Fruit fly (Drosophila melanogaster): ENCODE results near the gene CG32270.

Gene CG32270

DNA sequence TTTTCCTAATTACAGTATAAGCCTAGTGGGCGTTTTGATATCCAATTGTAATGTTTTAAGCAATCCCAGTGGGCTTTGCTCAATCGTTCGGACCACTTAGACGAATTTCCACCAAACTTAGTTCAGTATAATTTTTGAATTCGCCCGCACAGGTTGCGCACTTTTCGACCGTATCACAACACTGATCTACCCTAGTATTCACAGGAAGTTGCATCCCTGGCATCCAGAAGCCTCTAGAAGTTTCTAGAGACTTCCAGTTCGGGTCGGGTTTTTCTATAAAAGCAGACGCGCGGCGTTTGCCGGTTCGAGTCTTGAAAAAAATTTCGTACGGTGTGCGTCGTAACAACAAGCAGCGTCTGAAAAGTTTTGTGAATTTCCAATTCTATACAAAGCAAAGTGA lies 15.9 kb downstream of the CG32270 start, which contains the start of gene Hsp83 (continued):
- TF ChIP-seq Aef1 (GFP tag; IDR thresholded peaks at IDR 0.05): peak; percentile 65
- peak; percentile 57; the same call in 2 of the 3 replicates for TF ChIP-seq Opbp (GFP tag; IDR thresholded peaks at IDR 0.05; ENCODE audit: partially characterized antibody)
- TF ChIP-seq ttk (GFP tag; IDR thresholded peaks at IDR 0.05): peak; percentile 89
- peak; percentile 84 for TF ChIP-seq CG6654 (GFP tag; optimal IDR thresholded peaks at IDR 0.05)
- no peak for TF ChIP-seq hkb (optimal IDR thresholded peaks at IDR 0.05)
- peak; percentile 96 for TF ChIP-seq hkb (GFP tag; IDR thresholded peaks at IDR 0.05)
- peak; percentile 92 for TF ChIP-seq ranshi (GFP tag; IDR thresholded peaks at IDR 0.05)
- TF ChIP-seq CG7839 (tag; optimal IDR thresholded peaks at IDR 0.05): peak; percentile 91
- peak; percentile 94 for TF ChIP-seq btn (GFP tag; optimal IDR thresholded peaks at IDR 0.05)
- peak; percentile 97 for TF ChIP-seq kah (GFP tag; optimal IDR thresholded peaks at IDR 0.05)
- peak; percentile 80 for TF ChIP-seq Spps (tag; optimal IDR thresholded peaks at IDR 0.05)
- peak; percentile 94 for TF ChIP-seq nerfin-1 (tag; optimal IDR thresholded peaks at IDR 0.05)
- peak; percentile 84 for TF ChIP-seq CG9932 (GFP tag; IDR thresholded peaks at IDR 0.05)
- TF ChIP-seq h (optimal IDR thresholded peaks at IDR 0.05): no peak
- peak; percentile 86 for TF ChIP-seq Oli (tag; optimal IDR thresholded peaks at IDR 0.05)
- TF ChIP-seq hth (optimal IDR thresholded peaks at IDR 0.05): no peak
- peak; percentile 90 for TF ChIP-seq CG6175 (GFP tag; IDR thresholded peaks at IDR 0.05)
- TF ChIP-seq dmrt11E (tag; optimal IDR thresholded peaks at IDR 0.05): peak; percentile 81
- TF ChIP-seq ato (GFP tag; IDR thresholded peaks at IDR 0.05; ENCODE audit: partially characterized antibody): no peak
- peak; percentile 75 for TF ChIP-seq tio (GFP tag; optimal IDR thresholded peaks at IDR 0.05)
- peak; percentile 58 for TF ChIP-seq CG4617 (GFP tag; optimal IDR thresholded peaks at IDR 0.05; ENCODE audit: borderline replicate concordance)
- peak; percentile 100 for TF ChIP-seq mirr (GFP tag; optimal IDR thresholded peaks at IDR 0.05)
- TF ChIP-seq pros (GFP tag; optimal IDR thresholded peaks at IDR 0.05): peak; percentile 82
- peak; percentile 97 for TF ChIP-seq vvl (GFP tag; IDR thresholded peaks at IDR 0.05)
- TF ChIP-seq bcd (GFP tag; optimal IDR thresholded peaks at IDR 0.05): peak; percentile 96
- TF ChIP-seq CG2120 (GFP tag; optimal IDR thresholded peaks at IDR 0.05): peak; percentile 86
- peak; percentile 45; the same call in 1 of the 2 replicates for TF ChIP-seq ham (GFP tag; IDR thresholded peaks at IDR 0.05)
- TF ChIP-seq Xbp1 (GFP tag; optimal IDR thresholded peaks at IDR 0.05): peak; percentile 87
- TF ChIP-seq sc (optimal IDR thresholded peaks at IDR 0.05): no peak
- peak; percentile 88 for TF ChIP-seq sc (GFP tag; optimal IDR thresholded peaks at IDR 0.05)
- peak; percentile 88 for TF ChIP-seq CG7556 (GFP tag; optimal IDR thresholded peaks at IDR 0.05)
- peak; percentile 81 for TF ChIP-seq tx (GFP tag; optimal IDR thresholded peaks at IDR 0.05)
- TF ChIP-seq dmrt99B (tag; optimal IDR thresholded peaks at IDR 0.05): peak; percentile 88
- peak; percentile 89 for TF ChIP-seq CG2116 (GFP tag; optimal IDR thresholded peaks at IDR 0.05)
- TF ChIP-seq Hr3 (GFP tag; optimal IDR thresholded peaks at IDR 0.05): peak; percentile 73
- no peak for TF ChIP-seq CG15514 (GFP tag; optimal IDR thresholded peaks at IDR 0.05)
- peak; percentile 83 for TF ChIP-seq CG14710 (tag; optimal IDR thresholded peaks at IDR 0.05)
- peak; percentile 89 for TF ChIP-seq dysf (GFP tag; IDR thresholded peaks at IDR 0.05)
- TF ChIP-seq br (optimal IDR thresholded peaks at IDR 0.05): no peak
- TF ChIP-seq CG17385 (GFP tag; optimal IDR thresholded peaks at IDR 0.05): peak; percentile 96
- TF ChIP-seq CG2712 (tag; optimal IDR thresholded peaks at IDR 0.05): peak; percentile 87
- no peak for TF ChIP-seq CG15073 (GFP tag; optimal IDR thresholded peaks at IDR 0.05)
- TF ChIP-seq ERR (GFP tag; optimal IDR thresholded peaks at IDR 0.05): peak; percentile 84
- TF ChIP-seq twi (tag; optimal IDR thresholded peaks at IDR 0.05): peak; percentile 76
- peak; percentile 95 for TF ChIP-seq so (GFP tag; IDR thresholded peaks at IDR 0.05)
- TF ChIP-seq sim (GFP tag; IDR thresholded peaks at IDR 0.05): peak; percentile 92
- 0 out of 2 replicates have a peak, but pooled peaks have one; percentile 62 for TF ChIP-seq peb (GFP tag; IDR thresholded peaks at IDR 0.05)
- peak; percentile 70 for TF ChIP-seq HmgD (GFP tag; optimal IDR thresholded peaks at IDR 0.05)
- peak; percentile 90 for TF ChIP-seq CG17829 (tag; optimal IDR thresholded peaks at IDR 0.05)
- peak; percentile 94 for TF ChIP-seq crc (GFP tag; optimal IDR thresholded peaks at IDR 0.05)
- TF ChIP-seq CG13123 (GFP tag; optimal IDR thresholded peaks at IDR 0.05): peak; percentile 77
- TF ChIP-seq CG10267 (tag; optimal IDR thresholded peaks at IDR 0.05): peak; percentile 99
- TF ChIP-seq seq (GFP tag; IDR thresholded peaks at IDR 0.05): peak; percentile 92
